Fruit fly (Drosophila melanogaster) whole organism, embryonic: ENCODE results near the gene CG12522.
A peak's percentile ranks its signal among the peaks of the same experiment; 100 is the strongest.

Experiments
- Ada2b ChIP-seq: fragments of 200-800 bp; sonication (Bioruptor generic); IDR thresholded peaks from 2 replicates; pipeline ENCODE4 v1.3.6; 2022; ENCODE audit warnings: missing biosample characterization, missing genetic modification characterization
- Aef1 ChIP-seq: fragments of 200-800 bp; sonication (Bioruptor generic); IDR thresholded peaks from 3 replicates; pipeline ENCODE4 v1.3.6; 2022; ENCODE audit warnings: missing biosample characterization, missing genetic modification characterization
- B-H1 ChIP-seq: fragments of 200-800 bp; sonication (Bioruptor generic); IDR thresholded peaks from 3 replicates; pipeline ENCODE4 v1.3.6; 2022; ENCODE audit warnings: missing biosample characterization, missing genetic modification characterization
- CG10321 ChIP-seq: fragments of 200-800 bp; sonication (Bioruptor generic); IDR thresholded peaks from 2 replicates; pipeline ENCODE4 v1.3.6; 2022; ENCODE audit warnings: missing biosample characterization, missing genetic modification characterization
- CG10979 ChIP-seq: fragments of 200-800 bp; sonication (Bioruptor generic); optimal IDR thresholded peaks from 2 replicates; lab custom pipeline; 2018; ENCODE audit warnings: missing biosample characterization, mild to moderate bottlenecking, missing genetic modification characterization, moderate library complexity
- CG11085 ChIP-seq: fragments of 200-800 bp; sonication (Bioruptor generic); IDR thresholded peaks from 2 replicates; pipeline ENCODE4 v1.3.6; 2022; ENCODE audit warnings: missing biosample characterization, missing genetic modification characterization
- CG11247 ChIP-seq: fragments of 200-800 bp; sonication (Bioruptor generic); IDR thresholded peaks from 2 replicates; pipeline ENCODE4 v1.3.6; 2022; ENCODE audit warnings: missing biosample characterization, missing genetic modification characterization
- CG13296 ChIP-seq: fragments of 200-800 bp; sonication (Bioruptor generic); optimal IDR thresholded peaks from 3 replicates; lab custom pipeline; 2018; ENCODE audit warnings: missing biosample characterization, mild to moderate bottlenecking, missing genetic modification characterization
- CG14860 ChIP-seq: fragments of 200-800 bp; sonication (Bioruptor generic); IDR thresholded peaks from 3 replicates; pipeline ENCODE4 v1.3.6; 2022; ENCODE audit warnings: missing biosample characterization, missing genetic modification characterization; ENCODE audit not compliant: partially characterized antibody
- CG1603 ChIP-seq: fragments of 200-800 bp; sonication (Bioruptor generic); optimal IDR thresholded peaks from 2 replicates; lab custom pipeline; 2019; ENCODE audit warnings: missing biosample characterization, mild to moderate bottlenecking, missing genetic modification characterization, moderate library complexity
- CG17186 ChIP-seq: fragments of 200-800 bp; sonication (Bioruptor generic); optimal IDR thresholded peaks from 3 replicates; lab custom pipeline; 2017; ENCODE audit warnings: missing biosample characterization, missing genetic modification reagents, missing genetic modification characterization
- CG17361 ChIP-seq: fragments of 200-800 bp; sonication (Bioruptor generic); IDR thresholded peaks from 3 replicates; pipeline ENCODE4 v1.3.6; 2022; ENCODE audit warnings: missing biosample characterization, missing genetic modification characterization
- CG18476 ChIP-seq: fragments of 200-800 bp; sonication (Bioruptor generic); optimal IDR thresholded peaks from 2 replicates; lab custom pipeline; 2016; ENCODE audit warnings: missing biosample characterization, mild to moderate bottlenecking, missing genetic modification characterization
- CG30431 ChIP-seq: fragments of 200-800 bp; sonication (Bioruptor generic); optimal IDR thresholded peaks from 2 replicates; lab custom pipeline; 2017; ENCODE audit warnings: missing biosample characterization, missing genetic modification characterization
- CG6813 ChIP-seq: fragments of 200-800 bp; sonication (Bioruptor generic); optimal IDR thresholded peaks from 2 replicates; lab custom pipeline; 2017; ENCODE audit warnings: missing biosample characterization, missing genetic modification characterization, mild to moderate bottlenecking, moderate library complexity, missing genetic modification reagents
- CG8290 ChIP-seq, 3 experiments: fragments of 200-800 bp; sonication (Bioruptor generic); optimal IDR thresholded peaks; 2 replicates each; lab custom pipeline; 2016 to 2019; ENCODE audit warnings: missing biosample characterization in 3 of 3, missing genetic modification characterization in 3 of 3, mild to moderate bottlenecking in 2 of 3, moderate library complexity in 1 of 3
- D ChIP-seq, 2 experiments: fragments of 200-800 bp in 1 of 2; fragments of >200 bp in 1 of 2; sonication (Bioruptor generic) in 1 of 2; optimal IDR thresholded peaks; 2 replicates in 1 of 2; 3 replicates in 1 of 2; lab custom pipeline; 2017; ENCODE audit warnings: mild to moderate bottlenecking in 1 of 2, missing biosample characterization in 1 of 2, missing genetic modification characterization in 1 of 2, missing genetic modification reagents in 1 of 2
- Dbx ChIP-seq: fragments of 200-800 bp; sonication (Bioruptor generic); IDR thresholded peaks from 3 replicates; pipeline ENCODE4 v1.3.6; 2022; ENCODE audit warnings: missing biosample characterization, missing genetic modification characterization
- Dek ChIP-seq: fragments of 200-800 bp; sonication (Bioruptor generic); optimal IDR thresholded peaks from 3 replicates; lab custom pipeline; 2019; ENCODE audit warnings: missing biosample characterization, mild to moderate bottlenecking, missing genetic modification characterization, moderate library complexity
- Dip3 ChIP-seq: fragments of 200-800 bp; sonication (Bioruptor generic); optimal IDR thresholded peaks from 3 replicates; lab custom pipeline; 2016; ENCODE audit warnings: missing biosample characterization, missing genetic modification characterization
- Dll ChIP-seq: fragments of 200-800 bp; sonication (Bioruptor generic); IDR thresholded peaks from 4 replicates; pipeline ENCODE4 v1.3.6; 2022; ENCODE audit warnings: missing biosample characterization, missing genetic modification characterization; ENCODE audit not compliant: partially characterized antibody
- Dref ChIP-seq: fragments of 200-800 bp; sonication (Bioruptor generic); IDR thresholded peaks from 2 replicates; pipeline ENCODE4 v1.3.6; 2022; ENCODE audit warnings: missing biosample characterization, missing genetic modification characterization
- Eip74EF ChIP-seq, 2 experiments: fragments of 200-800 bp in 1 of 2; fragments of >200 bp in 1 of 2; sonication (Bioruptor generic) in 1 of 2; optimal IDR thresholded peaks; 2 replicates each; lab custom pipeline; 2017 to 2019; ENCODE audit warnings: missing biosample characterization in 2 of 2, missing genetic modification characterization in 2 of 2, mild to moderate bottlenecking in 1 of 2, moderate library complexity in 1 of 2
- HHEX ChIP-seq: fragments of 200-800 bp; sonication (Bioruptor generic); optimal IDR thresholded peaks from 3 replicates; lab custom pipeline; 2017; ENCODE audit warnings: missing biosample characterization, mild to moderate bottlenecking, missing genetic modification characterization, missing genetic modification reagents
- Meics ChIP-seq: fragments of 200-800 bp; sonication (Bioruptor generic); optimal IDR thresholded peaks from 2 replicates; lab custom pipeline; 2017; ENCODE audit warnings: missing biosample characterization, mild to moderate bottlenecking, missing genetic modification characterization
- NK7.1 ChIP-seq: fragments of 200-800 bp; sonication (Bioruptor generic); optimal IDR thresholded peaks from 3 replicates; lab custom pipeline; 2016; ENCODE audit warnings: missing biosample characterization, missing genetic modification characterization
- Side ChIP-seq: fragments of 200-800 bp; sonication (Bioruptor generic); optimal IDR thresholded peaks from 2 replicates; lab custom pipeline; 2016; ENCODE audit warnings: missing biosample characterization, missing genetic modification characterization
- TFAM ChIP-seq: fragments of 200-800 bp; sonication (Bioruptor generic); optimal IDR thresholded peaks from 2 replicates; lab custom pipeline; 2017; ENCODE audit warnings: missing biosample characterization, missing genetic modification characterization, inconsistent platforms
- Vsx1 ChIP-seq: fragments of 200-800 bp; sonication (Bioruptor generic); optimal IDR thresholded peaks from 2 replicates; lab custom pipeline; 2017; ENCODE audit warnings: missing biosample characterization, mild to moderate bottlenecking, missing genetic modification characterization, missing genetic modification reagents
- YL-1 ChIP-seq: fragments of 200-800 bp; sonication (Bioruptor generic); optimal IDR thresholded peaks from 3 replicates; lab custom pipeline; 2017; ENCODE audit warnings: missing biosample characterization, mild to moderate bottlenecking, missing genetic modification characterization
- ase ChIP-seq: fragments of 200-800 bp; sonication (Bioruptor generic); IDR thresholded peaks from 3 replicates; pipeline ENCODE4 v1.3.6; 2022; ENCODE audit warnings: missing biosample characterization, missing genetic modification characterization
- crp ChIP-seq, 2 experiments: fragments of 200-800 bp; sonication (Bioruptor generic); optimal IDR thresholded peaks; 2 replicates in 1 of 2; 3 replicates in 1 of 2; lab custom pipeline; 2017; ENCODE audit warnings: missing biosample characterization in 2 of 2, missing genetic modification characterization in 2 of 2, mild to moderate bottlenecking in 1 of 2, moderate library complexity in 1 of 2
- da ChIP-seq: fragments of 200-800 bp; sonication (Bioruptor generic); optimal IDR thresholded peaks from 2 replicates; lab custom pipeline; 2016; ENCODE audit warnings: missing biosample characterization, missing genetic modification characterization
- ewg ChIP-seq: fragments of 200-800 bp; sonication (Bioruptor generic); optimal IDR thresholded peaks from 3 replicates; lab custom pipeline; 2017; ENCODE audit warnings: mild to moderate bottlenecking, missing biosample characterization, missing genetic modification reagents, missing genetic modification characterization
- gcm2 ChIP-seq: fragments of 200-800 bp; sonication (Bioruptor generic); optimal IDR thresholded peaks from 2 replicates; lab custom pipeline; 2016; ENCODE audit warnings: missing biosample characterization, missing genetic modification characterization
- gsb-n ChIP-seq: fragments of 200-800 bp; sonication (Bioruptor generic); optimal IDR thresholded peaks from 3 replicates; lab custom pipeline; 2018; ENCODE audit warnings: missing biosample characterization, mild to moderate bottlenecking, missing genetic modification characterization
- jigr1 ChIP-seq: fragments of 200-800 bp; sonication (Bioruptor generic); IDR thresholded peaks from 3 replicates; pipeline ENCODE4 v1.3.6; 2022; ENCODE audit warnings: missing biosample characterization, missing genetic modification characterization
- jumu ChIP-seq: fragments of 200-800 bp; sonication (Bioruptor generic); optimal IDR thresholded peaks from 3 replicates; lab custom pipeline; 2016; ENCODE audit warnings: missing biosample characterization, missing genetic modification characterization
- lilli ChIP-seq: fragments of 200-800 bp; sonication (Bioruptor generic); optimal IDR thresholded peaks from 3 replicates; lab custom pipeline; 2016; ENCODE audit warnings: missing biosample characterization, missing genetic modification characterization
- nau ChIP-seq: fragments of 200-800 bp; sonication (Bioruptor generic); optimal IDR thresholded peaks from 3 replicates; lab custom pipeline; 2017; ENCODE audit warnings: missing biosample characterization, mild to moderate bottlenecking, missing genetic modification characterization, missing genetic modification reagents
- nom ChIP-seq: fragments of 200-800 bp; sonication (Bioruptor generic); optimal IDR thresholded peaks from 2 replicates; lab custom pipeline; 2017; ENCODE audit warnings: missing biosample characterization, missing genetic modification characterization, mild to moderate bottlenecking, moderate library complexity, missing genetic modification reagents
- pho ChIP-seq: fragments of 200-800 bp; sonication (Bioruptor generic); optimal IDR thresholded peaks from 2 replicates; lab custom pipeline; 2016; ENCODE audit warnings: missing biosample characterization, missing genetic modification characterization
- schlank ChIP-seq: fragments of 200-800 bp; sonication (Bioruptor generic); optimal IDR thresholded peaks from 2 replicates; lab custom pipeline; 2018; ENCODE audit warnings: missing biosample characterization, mild to moderate bottlenecking, missing genetic modification characterization
- sens ChIP-seq: fragments of 200-800 bp; sonication (Bioruptor generic); peaks from one replicate; lab custom pipeline; 2016; ENCODE audit warnings: missing biosample characterization, missing genetic modification characterization
- sisA ChIP-seq: fragments of 200-800 bp; sonication (Bioruptor generic); IDR thresholded peaks from 2 replicates; pipeline ENCODE4 v1.3.6; 2022; ENCODE audit warnings: missing biosample characterization, missing genetic modification characterization
- trh ChIP-seq: fragments of 200-800 bp; sonication (Bioruptor generic); optimal IDR thresholded peaks from 2 replicates; lab custom pipeline; 2016; ENCODE audit warnings: missing biosample characterization, missing genetic modification characterization
- vnd ChIP-seq: fragments of 200-800 bp; sonication (Bioruptor generic); IDR thresholded peaks from 3 replicates; pipeline ENCODE4 v1.3.6; 2022; ENCODE audit warnings: missing biosample characterization, missing genetic modification characterization; ENCODE audit not compliant: partially characterized antibody

Gene CG12522

dm6 chr3L:11097982-11098663, 9.9 kb upstream of the CG12522 start, which contains the start of the genes Irbp18 and APP-BP1 (continued):
- TF ChIP-seq gcm2 (GFP tag; lab: Kevin White, UChicago) (peak; percentile 86), ase (GFP tag; lab: Robert Waterston, UW) (peak; percentile 79), D (optimal IDR thresholded peaks at IDR 0.05; lab: Kevin White, UChicago) (no peak), D (GFP tag; optimal IDR thresholded peaks at IDR 0.05; lab: Kevin White, UChicago) (peak; percentile 92), Dbx (GFP tag; lab: Robert Waterston, UW) (peak; percentile 90), crp (GFP tag; optimal IDR thresholded peaks at IDR 0.05; lab: Kevin White, UChicago) (peak; percentile 92 to 95), NK7.1 (peak; percentile 87), YL-1 (GFP tag; lab: Kevin White, UChicago) (peak; percentile 88), CG17361 (GFP tag; lab: Robert Waterston, UW) (peak; percentile 97), trh (GFP tag; lab: Kevin White, UChicago) (peak; percentile 91), Ada2b (GFP tag; lab: Robert Waterston, UW) (peak; percentile 87), schlank (tag; lab: Kevin White, UChicago) (peak; percentile 90), da (GFP tag; lab: Kevin White, UChicago) (peak; percentile 93), Aef1 (GFP tag; lab: Robert Waterston, UW) (peak; percentile 83), Meics (GFP tag; lab: Kevin White, UChicago) (peak; percentile 94), TFAM (GFP tag; lab: Kevin White, UChicago) (peak; percentile 62), nau (peak; percentile 92), Vsx1 (GFP tag; lab: Kevin White, UChicago) (peak; percentile 84), CG14860 (no peak), Dek (tag; lab: Kevin White, UChicago) (peak; percentile 92), gsb-n (peak; percentile 89), Dip3 (GFP tag; lab: Kevin White, UChicago) (peak; percentile 96), Dref (GFP tag; lab: Robert Waterston, UW) (no peak), CG30431 (GFP tag; lab: Kevin White, UChicago) (peak; percentile 94), Dll (no peak), CG8290 (GFP tag; optimal IDR thresholded peaks at IDR 0.05; lab: Kevin White, UChicago) (peak; percentile 87), CG8290 (tag; optimal IDR thresholded peaks at IDR 0.05; lab: Kevin White, UChicago) (peak; percentile 81 to 92), HHEX (peak; percentile 93), jumu (GFP tag; lab: Kevin White, UChicago) (peak; percentile 92), nom (peak; percentile 76), CG10321 (GFP tag; lab: Robert Waterston, UW) (peak; percentile 39; the same call in 1 of the 2 replicates), pho (GFP tag; lab: Kevin White, UChicago) (peak; percentile 96), CG11247 (GFP tag; lab: Robert Waterston, UW) (peak; percentile 88), Side (peak; percentile 92), CG1603 (tag; lab: Kevin White, UChicago) (peak; percentile 88), B-H1 (GFP tag; lab: Robert Waterston, UW) (peak; percentile 81), CG13296 (GFP tag; lab: Kevin White, UChicago) (peak; percentile 90), CG17186 (peak; percentile 87), CG6813 (GFP tag; lab: Kevin White, UChicago) (peak; percentile 83), vnd (GFP tag; lab: Robert Waterston, UW) (no peak), Eip74EF (GFP tag; optimal IDR thresholded peaks at IDR 0.05; lab: Kevin White, UChicago) (peak in 1 of 2 experiments; percentile 84), CG18476 (peak; percentile 96), lilli (GFP tag; lab: Kevin White, UChicago) (peak; percentile 97), CG10979 (tag; lab: Kevin White, UChicago) (peak; percentile 90), ewg (GFP tag; lab: Kevin White, UChicago) (peak; percentile 87), jigr1 (GFP tag; lab: Robert Waterston, UW) (peak; percentile 54; the same call in 1 of the 3 replicates), sens (GFP tag; lab: Kevin White, UChicago) (peak; percentile 99), CG11085 (GFP tag; lab: Robert Waterston, UW) (peak; percentile 68; the same call in 1 of the 2 replicates), sisA (GFP tag; lab: Robert Waterston, UW) (peak; percentile 84)
